Fruit fly (Drosophila melanogaster): ENCODE data around the gene Clp.

Gene Clp

dm6 chr2L:780851-781250 is 38.9 kb upstream of the Clp start (continued):
- TF ChIP-seq Ada2b (GFP tag; IDR thresholded peaks at IDR 0.05) (no peak), CG9876 (GFP tag; optimal IDR thresholded peaks at IDR 0.05) (no peak), gcm2 (GFP tag; optimal IDR thresholded peaks at IDR 0.05) (no peak), slbo (GFP tag; IDR thresholded peaks at IDR 0.05) (peak; percentile 61), CG10274 (GFP tag; optimal IDR thresholded peaks at IDR 0.05) (no peak), usp (GFP tag; optimal IDR thresholded peaks at IDR 0.05) (no peak), repo (GFP tag; optimal IDR thresholded peaks at IDR 0.05) (no peak), CG10979 (tag; optimal IDR thresholded peaks at IDR 0.05) (no peak), H2.0 (GFP tag; IDR thresholded peaks at IDR 0.05) (no peak), CG9932 (GFP tag; IDR thresholded peaks at IDR 0.05) (0 out of 2 replicates have a peak, but pooled peaks have one; percentile 9), p53 (GFP tag; optimal IDR thresholded peaks at IDR 0.05) (no peak), CG15514 (GFP tag; optimal IDR thresholded peaks at IDR 0.05) (peak; percentile 12), tin (GFP tag; optimal IDR thresholded peaks at IDR 0.05) (no peak), row (GFP tag; IDR thresholded peaks at IDR 0.05) (0 out of 3 replicates have a peak, but pooled peaks have one; percentile 29), CG2120 (GFP tag; optimal IDR thresholded peaks at IDR 0.05) (peak; percentile 28), CG18599 (GFP tag; optimal IDR thresholded peaks at IDR 0.05) (peak; percentile 60), CG14050 (GFP tag; IDR thresholded peaks at IDR 0.05) (no peak), CG6813 (GFP tag; optimal IDR thresholded peaks at IDR 0.05) (no peak), Fer2 (tag; optimal IDR thresholded peaks at IDR 0.05) (no peak), Oaz (GFP tag; IDR thresholded peaks at IDR 0.05) (no peak), mld (GFP tag; IDR thresholded peaks at IDR 0.05; ENCODE audit: partially characterized antibody) (no peak), zfh2 (GFP tag; optimal IDR thresholded peaks at IDR 0.05) (no peak), CG10147 (GFP tag; optimal IDR thresholded peaks at IDR 0.05) (no peak), CG7745 (tag; optimal IDR thresholded peaks at IDR 0.05) (no peak), CG14441 (GFP tag; IDR thresholded peaks at IDR 0.05) (0 out of 2 replicates have a peak, but pooled peaks have one; percentile 27), tap (tag; optimal IDR thresholded peaks at IDR 0.05) (no peak)

- TF ChIP-seq CG31224 (GFP tag; IDR thresholded peaks at IDR 0.05) (no peak), CG43689 (GFP tag; IDR thresholded peaks at IDR 0.05) (no peak), fu2 (GFP tag; optimal IDR thresholded peaks at IDR 0.05) (no peak), stc (GFP tag; IDR thresholded peaks at IDR 0.05) (no peak), CG34376 (GFP tag; optimal IDR thresholded peaks at IDR 0.05) (no peak), CG12769 (tag; optimal IDR thresholded peaks at IDR 0.05) (no peak), slou (GFP tag; optimal IDR thresholded peaks at IDR 0.05) (no peak), CG13296 (GFP tag; optimal IDR thresholded peaks at IDR 0.05) (no peak), Optix (GFP tag; IDR thresholded peaks at IDR 0.05) (no peak), CG9876 (GFP tag; optimal IDR thresholded peaks at IDR 0.05) (no peak), repo (GFP tag; optimal IDR thresholded peaks at IDR 0.05) (no peak), CG13894 (tag; optimal IDR thresholded peaks at IDR 0.05) (no peak), CG2116 (GFP tag; optimal IDR thresholded peaks at IDR 0.05) (no peak), Fer1 (GFP tag; optimal IDR thresholded peaks at IDR 0.05) (no peak), z (GFP tag; IDR thresholded peaks at IDR 0.05) (no peak), CG18011 (GFP tag; optimal IDR thresholded peaks at IDR 0.05) (no peak), CG8089 (GFP tag; optimal IDR thresholded peaks at IDR 0.05) (no peak), Elba2 (GFP tag; optimal IDR thresholded peaks at IDR 0.05) (no peak), Kr (GFP tag; optimal IDR thresholded peaks at IDR 0.05) (no peak)
These were observed 35.7 kb upstream of the Clp start, which contains the start of gene CG3544 for dm6 chr2L:784036-784435. CG3544 (plus strand) TSS chr2L:784336.
